Fruit fly (Drosophila melanogaster): ENCODE measurements around the gene zld.

DNA sequence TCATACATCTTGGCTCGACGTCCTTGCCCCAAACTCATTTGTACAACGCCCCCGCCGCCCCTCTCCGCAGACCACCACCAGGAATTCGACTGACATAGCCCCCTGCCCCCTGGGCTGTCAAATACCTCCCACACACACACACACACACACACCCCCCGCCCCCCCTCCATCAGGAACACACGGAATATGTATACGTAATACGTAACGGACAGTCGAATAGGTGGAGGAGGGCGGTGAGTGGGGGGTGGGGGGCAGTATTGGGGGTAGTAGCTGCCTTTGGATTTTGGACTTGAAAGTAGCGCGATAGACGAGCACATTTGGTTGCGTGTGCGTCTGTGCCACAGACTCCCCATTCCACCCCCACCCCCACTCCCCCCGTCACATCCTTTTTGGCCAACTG, 9.2 kb upstream of the zld start:
- TF ChIP-seq psq (optimal IDR thresholded peaks at IDR 0.05) (no peak), CG8478 (optimal IDR thresholded peaks at IDR 0.05) (no peak), pan (optimal IDR thresholded peaks at IDR 0.05) (no peak)
